Fruit fly (Drosophila melanogaster) whole organism, wandering third instar larva: ENCODE measurements around the gene CG18787.

Experiments used
- Abd-B ChIP-seq: fragments of >200 bp; optimal IDR thresholded peaks from 2 replicates; lab custom pipeline; 2017; ENCODE audit warnings: missing biosample characterization, missing genetic modification characterization
- CG9705 ChIP-seq: fragments of 200-800 bp; sonication (Bioruptor generic); optimal IDR thresholded peaks from 2 replicates; lab custom pipeline; 2018; ENCODE audit warnings: missing biosample characterization, mild to moderate bottlenecking, missing genetic modification characterization
- Dif ChIP-seq: fragments of 200-275, 200-300 bp; sonication (Bioruptor generic); optimal IDR thresholded peaks from 2 replicates; lab custom pipeline; 2018; ENCODE audit warnings: missing biosample characterization, missing genetic modification characterization; ENCODE audit not compliant: partially characterized antibody
- HLH106 ChIP-seq: fragments of 200-800 bp; optimal IDR thresholded peaks from 3 replicates; lab custom pipeline; 2019; ENCODE audit warnings: missing biosample characterization, mild to moderate bottlenecking, missing genetic modification characterization, moderate library complexity
- Myc ChIP-seq: fragments of >200 bp; optimal IDR thresholded peaks from 2 replicates; lab custom pipeline; 2017
- br ChIP-seq: fragments of 200-800 bp; sonication (Bioruptor generic); optimal IDR thresholded peaks from 2 replicates; lab custom pipeline; 2016; ENCODE audit warnings: missing biosample characterization, missing genetic modification characterization
- pan ChIP-seq: fragments of >200 bp; optimal IDR thresholded peaks from 2 replicates; lab custom pipeline; 2017
- psq ChIP-seq: fragments of 200-800 bp; sonication (Bioruptor generic); optimal IDR thresholded peaks from 3 replicates; lab custom pipeline; 2017; ENCODE audit warnings: missing biosample characterization, mild to moderate bottlenecking, missing genetic modification characterization, moderate library complexity
- rgr ChIP-seq: fragments of 200-800 bp; sonication (Bioruptor generic); optimal IDR thresholded peaks from 3 replicates; lab custom pipeline; 2016; ENCODE audit warnings: missing biosample characterization, mild to moderate bottlenecking, missing genetic modification characterization
- tai ChIP-seq: sonication (Bioruptor generic); optimal IDR thresholded peaks from 2 replicates; lab custom pipeline; 2016; ENCODE audit warnings: missing biosample characterization, missing genetic modification characterization

dm6 chr2L:12020735-12021134 lies 21.6 kb upstream of the CG18787 start, which contains the start of gene Wdr81:
- TF ChIP-seq br (GFP tag; lab: Kevin White, UChicago) = no peak
- no peak for TF ChIP-seq CG9705 (GFP tag; lab: Kevin White, UChicago)
- TF ChIP-seq rgr = no peak
- no peak for TF ChIP-seq Dif
- no peak for TF ChIP-seq Abd-B
- no peak for TF ChIP-seq tai
- no peak for TF ChIP-seq psq
- no peak for TF ChIP-seq pan
- no peak for TF ChIP-seq Myc (lab: Kevin White, UChicago)
- no peak for TF ChIP-seq HLH106 (tag; lab: Kevin White, UChicago)
